Worm (Caenorhabditis elegans) whole organism, young adult: ENCODE data around the gene gop-1.
A peak's percentile ranks its signal among the peaks of the same experiment; 100 is the strongest.

Experiments used
- B0261.1 ChIP-seq: sonication (generic microtip); optimal IDR thresholded peaks from 2 replicates; lab custom pipeline; 2016; ENCODE audit warnings: mild to moderate bottlenecking, missing genetic modification characterization, moderate library complexity, missing compliant biosample characterization
- B0336.3 ChIP-seq: fragments of 200-800 bp; sonication (Bioruptor generic); IDR thresholded peaks from 2 replicates; pipeline ENCODE4 v1.3.6; 2022; ENCODE audit warnings: missing genetic modification characterization, missing compliant biosample characterization
- C06A6.2 ChIP-seq: fragments of 200-800 bp; sonication (Bioruptor generic); conservative IDR thresholded peaks from 2 replicates; pipeline ENCODE4 v1.3.6; 2022; ENCODE audit warnings: missing genetic modification characterization, missing compliant biosample characterization
- F37B4.10 ChIP-seq: fragments of 200-800 bp; sonication (Bioruptor generic); IDR thresholded peaks from 2 replicates; pipeline ENCODE4 v1.3.6; 2022; ENCODE audit warnings: missing genetic modification characterization, missing compliant biosample characterization
- F52B5.7 ChIP-seq: sonication (generic microtip); optimal IDR thresholded peaks from 2 replicates; lab custom pipeline; 2016; ENCODE audit warnings: mild to moderate bottlenecking, missing genetic modification characterization, missing compliant biosample characterization
- F55B11.4 ChIP-seq: sonication (generic microtip); optimal IDR thresholded peaks from 2 replicates; lab custom pipeline; 2016; ENCODE audit warnings: missing compliant biosample characterization, missing genetic modification characterization, borderline replicate concordance; ENCODE audit not compliant: insufficient read depth
- F57C9.4 ChIP-seq: sonication (generic microtip); optimal IDR thresholded peaks from 2 replicates; lab custom pipeline; 2017; ENCODE audit warnings: mild to moderate bottlenecking, missing genetic modification characterization, missing compliant biosample characterization
- T26A5.8 ChIP-seq: sonication (generic microtip); optimal IDR thresholded peaks from 2 replicates; lab custom pipeline; 2016; ENCODE audit warnings: missing genetic modification characterization, missing compliant biosample characterization
- Y79H2A.3 ChIP-seq: fragments of 200-800 bp; sonication (Bioruptor generic); conservative IDR thresholded peaks from 2 replicates; pipeline ENCODE4 v1.3.6; 2022; ENCODE audit warnings: missing genetic modification reagents, missing genetic modification characterization, missing compliant biosample characterization
- Y95B8A.8 ChIP-seq: fragments of 200-800 bp; sonication (Bioruptor generic); IDR thresholded peaks from 2 replicates; pipeline ENCODE4 v1.3.6; 2022; ENCODE audit warnings: missing genetic modification reagents, missing genetic modification characterization, missing compliant biosample characterization
- aptf-2 ChIP-seq: fragments of 200-800 bp; sonication (Bioruptor generic); conservative IDR thresholded peaks from 2 replicates; pipeline ENCODE4 v1.3.6; 2022; ENCODE audit warnings: missing genetic modification reagents, missing genetic modification characterization, missing compliant biosample characterization
- atf-7 ChIP-seq: sonication (generic microtip); optimal IDR thresholded peaks from 2 replicates; lab custom pipeline; 2017; ENCODE audit warnings: mild to moderate bottlenecking, missing genetic modification characterization, missing compliant biosample characterization
- dox-1 ChIP-seq: fragments of 200-800 bp; sonication (Bioruptor generic); IDR thresholded peaks from 2 replicates; pipeline ENCODE4 v1.3.6; 2022; ENCODE audit warnings: missing genetic modification reagents, missing genetic modification characterization, missing compliant biosample characterization
- dpff-1 ChIP-seq: sonication (generic microtip); optimal IDR thresholded peaks from 2 replicates; lab custom pipeline; 2017; ENCODE audit warnings: mild to moderate bottlenecking, missing genetic modification characterization, missing compliant biosample characterization
- efl-1 ChIP-seq: fragments of 150-350 bp; optimal IDR thresholded peaks from 2 replicates; lab custom pipeline; 2014; ENCODE audit warnings: missing biosample characterization, missing genetic modification reagents, missing genetic modification characterization
- ekl-4 ChIP-seq: fragments of 200-800 bp; sonication (Bioruptor generic); IDR thresholded peaks from 2 replicates; pipeline ENCODE4 v1.3.6; 2022; ENCODE audit warnings: missing genetic modification reagents, missing genetic modification characterization, missing compliant biosample characterization
- hlh-26 ChIP-seq: fragments of 200-800 bp; sonication (Bioruptor generic); conservative IDR thresholded peaks from 2 replicates; pipeline ENCODE4 v1.3.6; 2022; ENCODE audit warnings: missing genetic modification reagents, missing genetic modification characterization, missing compliant biosample characterization
- hmg-1.2 ChIP-seq: fragments of 200-800 bp; sonication (Bioruptor generic); IDR thresholded peaks from 2 replicates; pipeline ENCODE4 v1.3.6; 2022; ENCODE audit warnings: missing genetic modification reagents, missing genetic modification characterization, missing compliant biosample characterization
- hsf-1 ChIP-seq: fragments of 200-800 bp; sonication (Bioruptor generic); IDR thresholded peaks from 2 replicates; pipeline ENCODE4 v1.3.6; 2022; ENCODE audit warnings: missing genetic modification reagents, missing genetic modification characterization, missing compliant biosample characterization
- lin-35 ChIP-seq, 3 experiments: fragments of 150-350 bp in 2 of 3; sonication (generic microtip) in 1 of 3; optimal IDR thresholded peaks; 2 replicates each; lab custom pipeline; 2014 to 2018; ENCODE audit warnings: missing biosample characterization in 3 of 3, missing genetic modification characterization in 3 of 3, missing genetic modification reagents in 3 of 3
- lin-40 ChIP-seq: sonication (generic microtip); optimal IDR thresholded peaks from 2 replicates; lab custom pipeline; 2016; ENCODE audit warnings: missing genetic modification characterization, mild to moderate bottlenecking, missing compliant biosample characterization, missing genotype, missing genetic modification reagents
- lsl-1 ChIP-seq: fragments of 200-800 bp; sonication (Bioruptor generic); optimal IDR thresholded peaks from 2 replicates; lab custom pipeline; 2018; ENCODE audit warnings: mild to moderate bottlenecking, missing genetic modification characterization, moderate library complexity, missing compliant biosample characterization
- madf-6 ChIP-seq: fragments of 200-800 bp; sonication (Bioruptor generic); IDR thresholded peaks from 2 replicates; pipeline ENCODE4 v1.3.6; 2022; ENCODE audit warnings: missing genetic modification reagents, missing genetic modification characterization, missing compliant biosample characterization
- mcd-1 ChIP-seq: fragments of 200-800 bp; sonication (Bioruptor generic); IDR thresholded peaks from 2 replicates; pipeline ENCODE4 v1.3.6; 2022; ENCODE audit warnings: missing genetic modification reagents, missing genetic modification characterization, missing compliant biosample characterization
- mes-4 ChIP-seq: sonication (generic microtip); optimal IDR thresholded peaks from 2 replicates; lab custom pipeline; 2016; ENCODE audit warnings: missing genotype, missing genetic modification characterization, missing compliant biosample characterization
- nfyb-1 ChIP-seq: fragments of 200-800 bp; sonication (Bioruptor generic); IDR thresholded peaks from 2 replicates; pipeline ENCODE4 v1.3.6; 2022; ENCODE audit warnings: missing genetic modification reagents, missing genetic modification characterization, missing compliant biosample characterization
- rec-8 ChIP-seq, 2 experiments: sonication (generic microtip); optimal IDR thresholded peaks; 2 replicates each; lab custom pipeline; 2016; ENCODE audit warnings: mild to moderate bottlenecking in 2 of 2, missing genetic modification characterization in 2 of 2, missing genetic modification reagents in 2 of 2, missing genotype in 2 of 2, missing biosample characterization in 1 of 2, missing compliant biosample characterization in 1 of 2, moderate library complexity in 1 of 2
- rpc-1 ChIP-seq, 2 experiments: fragments of 150-350 bp in 1 of 2; sonication (generic microtip) in 1 of 2; optimal IDR thresholded peaks; 2 replicates each; lab custom pipeline; 2014 to 2018; ENCODE audit warnings: missing biosample characterization in 1 of 2, missing genetic modification characterization in 1 of 2, missing genetic modification reagents in 1 of 2, missing genotype in 1 of 2
- snpc-1.1 ChIP-seq: sonication (generic microtip); optimal IDR thresholded peaks from 2 replicates; lab custom pipeline; 2017; ENCODE audit warnings: missing genetic modification characterization, mild to moderate bottlenecking, missing compliant biosample characterization, antibody characterized with exemption, moderate library complexity, missing genotype, missing genetic modification reagents; ENCODE audit not compliant: insufficient read depth
- snpc-1.3 ChIP-seq: sonication (generic microtip); optimal IDR thresholded peaks from 2 replicates; lab custom pipeline; 2017; ENCODE audit warnings: missing genetic modification characterization, mild to moderate bottlenecking, missing compliant biosample characterization, antibody characterized with exemption, moderate library complexity, missing genotype, missing genetic modification reagents; ENCODE audit not compliant: insufficient read depth
- sptf-2 ChIP-seq: fragments of 200-800 bp; sonication (Bioruptor generic); optimal IDR thresholded peaks from 2 replicates; lab custom pipeline; 2018; ENCODE audit warnings: mild to moderate bottlenecking, missing genetic modification characterization, missing compliant biosample characterization
- tbx-9 ChIP-seq: sonication (generic microtip); optimal IDR thresholded peaks from 2 replicates; lab custom pipeline; 2016; ENCODE audit warnings: borderline replicate concordance, missing genetic modification characterization, inconsistent platforms, missing compliant biosample characterization
- xnd-1 ChIP-seq: sonication (generic microtip); optimal IDR thresholded peaks from 2 replicates; lab custom pipeline; 2016; ENCODE audit warnings: missing genotype, missing genetic modification reagents, missing genetic modification characterization, missing compliant biosample characterization
- zfh-2 ChIP-seq: fragments of 200-800 bp; sonication (Bioruptor generic); conservative IDR thresholded peaks from 2 replicates; pipeline ENCODE4 v1.3.6; 2022; ENCODE audit warnings: missing genetic modification reagents, missing genetic modification characterization, missing compliant biosample characterization
- ztf-26 ChIP-seq: sonication (generic microtip); optimal IDR thresholded peaks from 2 replicates; lab custom pipeline; 2017; ENCODE audit warnings: missing genetic modification characterization, missing compliant biosample characterization
- ztf-28 ChIP-seq: fragments of 200-800 bp; sonication (Bioruptor generic); IDR thresholded peaks from 2 replicates; pipeline ENCODE4 v1.3.6; 2022; ENCODE audit warnings: missing genetic modification reagents, missing genetic modification characterization, missing compliant biosample characterization
- ztf-3 ChIP-seq: fragments of 200-800 bp; sonication (Bioruptor generic); optimal IDR thresholded peaks from 2 replicates; lab custom pipeline; 2018; ENCODE audit warnings: mild to moderate bottlenecking, missing genetic modification characterization, missing compliant biosample characterization

gop-1 gene

DNA sequence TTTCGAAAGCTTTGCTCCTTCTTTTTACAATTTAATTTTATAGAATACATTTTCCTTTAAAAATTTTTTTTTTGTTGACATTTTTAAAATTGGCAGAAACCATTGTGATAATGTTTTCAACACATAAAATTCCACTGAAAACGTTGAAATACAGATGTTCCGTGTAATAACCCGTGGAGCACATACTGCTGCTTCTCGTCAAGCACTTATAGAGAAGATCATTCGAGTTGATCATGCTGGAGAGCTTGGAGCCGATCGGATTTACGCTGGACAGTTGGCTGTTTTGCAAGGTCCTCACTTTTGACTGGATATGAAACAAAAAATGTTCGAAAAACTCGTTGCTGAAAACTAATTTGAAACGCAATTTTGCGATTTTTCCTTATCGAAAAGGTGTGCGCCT is 23.5 kb downstream of the gop-1 start, which contains the start of gene clk-1:
TSS of gene clk-1 (plus strand) at position 155 of the 400 bp plus-strand sequence.
- TF ChIP-seq hsf-1 (GFP tag; lab: Robert Waterston, UW), result 0 out of 2 replicates have a peak, but pooled peaks have one; percentile 55
- peak; percentile 24; the same call in 1 of the 2 replicates for TF ChIP-seq madf-6 (GFP tag; lab: Robert Waterston, UW)
- TF ChIP-seq F57C9.4 (tag; lab: Kevin White, UChicago), result no peak
- 0 out of 2 replicates have a peak, but pooled peaks have one; percentile 33 for TF ChIP-seq ekl-4
- TF ChIP-seq ztf-3, result no peak
- no peak for TF ChIP-seq lin-35 (GFP tag; optimal IDR thresholded peaks at IDR 0.05; lab: Kevin White, UChicago)
- peak; percentile 6 for TF ChIP-seq F52B5.7 (tag; lab: Kevin White, UChicago)
- TF ChIP-seq nfyb-1 (GFP tag; lab: Robert Waterston, UW), result 0 out of 2 replicates have a peak, but pooled peaks have one; percentile 8
- peak; percentile 4 for TF ChIP-seq dpff-1 (tag; lab: Kevin White, UChicago)

DNA sequence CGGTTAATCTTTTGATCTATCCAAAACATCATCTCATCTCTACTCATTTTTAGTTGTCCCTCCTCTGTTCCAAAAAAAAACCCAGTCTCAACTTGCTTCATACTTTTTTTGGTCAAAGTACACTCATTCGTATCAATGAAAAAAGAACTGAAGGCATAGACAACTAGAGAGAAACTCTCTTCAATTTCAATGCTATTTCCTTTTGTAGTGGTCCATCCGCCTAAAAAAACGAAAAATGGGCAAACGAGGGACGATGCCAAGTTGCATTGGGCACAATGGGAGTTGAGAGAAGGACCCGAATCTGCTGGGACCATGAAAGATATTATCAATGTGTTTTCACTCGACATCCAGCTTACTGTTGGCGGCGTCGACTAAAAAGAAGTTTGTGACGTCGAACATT is 26.0 kb downstream of the gop-1 start:
- TF ChIP-seq hmg-1.2 (GFP tag; lab: Robert Waterston, UW) (peak; percentile 90), rpc-1 (optimal IDR thresholded peaks at IDR 0.05; lab: Kevin White, UChicago) (no peak), rpc-1 (tag; optimal IDR thresholded peaks at IDR 0.05; lab: Kevin White, UChicago) (no peak), sptf-2 (GFP tag; lab: Kevin White, UChicago) (no peak)

DNA sequence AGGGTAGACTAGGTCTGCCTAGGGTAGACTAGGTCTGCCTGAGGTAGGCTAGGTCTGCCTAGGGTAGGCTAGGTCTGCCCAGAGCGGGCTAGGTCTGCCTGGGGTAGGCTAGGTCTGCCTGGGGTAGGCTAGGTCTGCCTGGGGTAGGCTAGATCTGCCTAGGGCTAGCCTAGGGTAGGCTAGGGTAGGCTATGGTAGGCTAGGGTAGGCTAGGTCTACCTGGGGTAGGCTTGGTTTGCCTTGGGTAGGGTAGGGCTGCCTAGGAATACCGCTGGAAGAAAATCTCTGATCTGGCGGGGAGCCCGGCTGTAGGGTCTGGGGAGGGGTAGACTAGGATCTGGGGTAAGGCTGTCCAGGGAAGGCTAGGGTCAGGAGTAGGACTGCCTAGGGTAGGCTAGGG is 31.2 kb downstream of the gop-1 start:
- TF ChIP-seq dox-1 (GFP tag; lab: Robert Waterston, UW), result 0 out of 2 replicates have a peak, but pooled peaks have one; percentile 8
- TF ChIP-seq zfh-2 (GFP tag; lab: Robert Waterston, UW), result peak; percentile 58; the same call in 1 of the 2 replicates
- 0 out of 2 replicates have a peak, but pooled peaks have one; percentile 81 for TF ChIP-seq F37B4.10 (GFP tag; lab: Robert Waterston, UW)
- TF ChIP-seq T26A5.8 (tag; lab: Kevin White, UChicago), result no peak

DNA sequence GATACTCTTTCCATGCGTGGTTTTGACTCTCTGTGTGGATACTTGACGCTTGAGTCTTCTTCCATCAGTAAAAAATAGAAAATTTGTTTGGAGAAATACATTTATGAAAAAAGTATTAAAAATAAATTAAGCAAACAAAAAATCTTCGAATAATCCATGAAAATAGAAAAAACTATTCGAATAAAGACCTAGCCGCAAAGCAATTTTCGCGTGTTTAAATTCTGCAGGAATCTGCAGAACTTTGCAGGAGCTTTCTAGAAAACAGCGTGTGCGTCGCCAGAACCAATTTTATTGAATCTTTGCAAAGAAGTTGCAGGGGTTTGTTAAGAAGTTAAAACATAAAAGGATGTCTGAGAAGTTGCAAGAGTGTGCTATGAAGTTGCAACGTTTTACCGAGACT is 32.0 kb downstream of the gop-1 start, which contains the start of gene ZC395.11:
TSS of gene ZC395.11 (minus strand) at position 101 of the 400 bp plus-strand sequence.
- TF ChIP-seq hlh-26, result no peak
- no peak for TF ChIP-seq dpff-1 (tag; lab: Kevin White, UChicago)
- no peak for TF ChIP-seq B0261.1 (tag; lab: Kevin White, UChicago)
- TF ChIP-seq ztf-26 (tag; lab: Kevin White, UChicago), result no peak
- no peak for TF ChIP-seq C06A6.2
- TF ChIP-seq lin-40, result no peak
- TF ChIP-seq tbx-9 (tag; lab: Kevin White, UChicago), result no peak
- TF ChIP-seq snpc-1.1, result no peak
- no peak for TF ChIP-seq lsl-1 (GFP tag; lab: Kevin White, UChicago)
- no peak for TF ChIP-seq Y95B8A.8 (GFP tag; lab: Robert Waterston, UW)
- no peak for TF ChIP-seq xnd-1 (tag; lab: Kevin White, UChicago)
- TF ChIP-seq ztf-28 (GFP tag; lab: Robert Waterston, UW), result no peak
- TF ChIP-seq mcd-1, result no peak
- no peak for TF ChIP-seq mes-4 (tag; lab: Kevin White, UChicago)
- no peak for TF ChIP-seq efl-1 (GFP tag; lab: Kevin White, UChicago)
- no peak for TF ChIP-seq atf-7 (tag; lab: Kevin White, UChicago)
- TF ChIP-seq aptf-2, result no peak

DNA sequence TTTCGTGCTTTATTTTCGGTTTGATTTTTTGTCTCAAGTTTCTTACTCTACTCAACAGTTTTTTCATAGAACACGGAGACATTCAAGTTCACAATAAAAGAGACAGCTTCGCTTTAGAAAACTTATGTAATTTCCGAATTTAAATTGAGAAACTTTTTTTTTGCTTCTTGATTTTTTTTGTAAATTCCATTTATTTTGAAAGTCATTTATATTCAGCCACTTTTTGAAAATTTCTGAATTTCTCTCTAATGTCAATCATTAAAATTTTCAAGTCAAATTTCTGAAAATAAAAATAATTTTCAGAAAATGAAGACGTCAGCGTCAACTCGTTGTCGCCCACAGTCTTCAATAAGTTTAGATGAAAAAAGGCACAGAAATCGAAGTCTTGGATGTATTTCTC is 33.6 kb downstream of the gop-1 start, which contains the start of gene T15B12.1:
TSS of gene T15B12.1 (plus strand) at position 301 of the 400 bp plus-strand sequence.
- TF ChIP-seq Y79H2A.3 (GFP tag; lab: Robert Waterston, UW) (no peak), rec-8 (tag; optimal IDR thresholded peaks at IDR 0.05; lab: Kevin White, UChicago) (no peak), B0336.3 (GFP tag; lab: Robert Waterston, UW) (no peak), B0261.1 (tag; lab: Kevin White, UChicago) (no peak), snpc-1.3 (tag; lab: Kevin White, UChicago) (no peak), F55B11.4 (tag; lab: Kevin White, UChicago) (no peak), ekl-4 (no peak)
